Worm (Caenorhabditis elegans): Measurements from ENCODE around the gene C48B4.7.

DNA sequence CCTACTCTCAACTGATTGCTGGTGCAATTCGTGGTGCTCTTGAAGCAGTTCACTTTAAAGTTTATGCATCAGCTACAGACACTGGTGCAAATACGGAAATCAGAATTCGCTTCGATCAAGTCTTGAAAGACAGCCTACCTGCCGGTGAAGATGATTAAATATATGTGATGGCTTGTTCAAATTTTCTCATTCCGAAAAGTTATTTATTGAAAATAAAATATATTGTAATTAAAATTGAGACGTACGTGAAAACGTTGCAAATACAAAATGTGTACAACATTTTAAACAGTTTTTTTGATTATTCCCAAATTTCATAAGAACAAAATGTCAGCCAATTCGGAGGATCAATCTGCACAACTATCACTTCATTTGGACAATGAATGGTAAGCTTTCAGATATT lies 32.4 kb downstream of the C48B4.7 start, which contains the start of gene ZK1098.6:
- no peak for TF ChIP-seq nhr-76 (tag; optimal IDR thresholded peaks at IDR 0.05)
- no peak for TF ChIP-seq mep-1 (tag; optimal IDR thresholded peaks at IDR 0.05)
- TF ChIP-seq M03D4.4 (tag; optimal IDR thresholded peaks at IDR 0.05), result no peak
- no peak for TF ChIP-seq unc-39 (tag; optimal IDR thresholded peaks at IDR 0.05)
- no peak for TF ChIP-seq unc-62 (GFP tag; optimal IDR thresholded peaks at IDR 0.05)
- no peak for TF ChIP-seq nhr-12 (tag; optimal IDR thresholded peaks at IDR 0.05)
- TF ChIP-seq blmp-1 (tag; optimal IDR thresholded peaks at IDR 0.05), result no peak
- TF ChIP-seq zip-8 (tag; optimal IDR thresholded peaks at IDR 0.05), result no peak

All from whole organism, mixed stage, embryonic.